Worm (Caenorhabditis elegans): ENCODE data around the gene amt-3.

- TF ChIP-seq ztf-23 (GFP tag; IDR thresholded peaks at IDR 0.05) = no peak
- TF ChIP-seq flt-1 (GFP tag; IDR thresholded peaks at IDR 0.05) = no peak
- TF ChIP-seq ztf-29 (GFP tag; IDR thresholded peaks at IDR 0.05) = no peak
- TF ChIP-seq T22C8.4 (GFP tag; IDR thresholded peaks at IDR 0.05) = no peak
- no peak for TF ChIP-seq cog-1 (tag; optimal IDR thresholded peaks at IDR 0.05)
- no peak for TF ChIP-seq klf-2 (GFP tag; conservative IDR thresholded peaks at IDR 0.05)
- TF ChIP-seq ref-1 (GFP tag; conservative IDR thresholded peaks at IDR 0.05) = no peak
- no peak for TF ChIP-seq tab-1 (GFP tag; IDR thresholded peaks at IDR 0.05)
- no peak for TF ChIP-seq med-1 (GFP tag; optimal IDR thresholded peaks at IDR 0.05; ENCODE audit: insufficient read depth)
Observed at ce11 chrII:8377722-8378121, 8.8 kb upstream of the amt-3 start.

Measured in whole organism, midembryonic.